Worm (Caenorhabditis elegans) whole organism, L3 larva: ENCODE results near the gene srh-47.

Source experiments
- ama-1 ChIP-seq: fragments of 150-350 bp; optimal IDR thresholded peaks from 2 replicates; lab custom pipeline; 2018
- ceh-82 ChIP-seq: fragments of 150-350 bp; optimal IDR thresholded peaks from 2 replicates; lab custom pipeline; 2014; ENCODE audit warnings: missing biosample characterization, missing genetic modification characterization
- elt-3 ChIP-seq, 3 experiments: fragments of 150-350 bp in 1 of 3; sonication (generic microtip) in 2 of 3; optimal IDR thresholded peaks; 2 replicates in 2 of 3; 4 replicates in 1 of 3; lab custom pipeline; 2014 to 2017; ENCODE audit warnings: missing biosample characterization in 3 of 3, missing genetic modification characterization in 3 of 3
- fos-1 ChIP-seq: fragments of 150-350 bp; optimal IDR thresholded peaks from 2 replicates; lab custom pipeline; 2014; ENCODE audit warnings: missing biosample characterization, missing genetic modification characterization
- mdl-1 ChIP-seq: fragments of 150-350 bp; optimal IDR thresholded peaks from 2 replicates; lab custom pipeline; 2014; ENCODE audit warnings: missing biosample characterization, missing genetic modification characterization
- mml-1 ChIP-seq: fragments of 150-350 bp; sonication (generic microtip); optimal IDR thresholded peaks from 3 replicates; lab custom pipeline; 2014; ENCODE audit warnings: missing biosample characterization, missing genetic modification characterization
- pha-4 ChIP-seq: fragments of 150-350 bp; optimal IDR thresholded peaks from 2 replicates; lab custom pipeline; 2014; ENCODE audit warnings: missing biosample characterization, missing genetic modification reagents, missing genetic modification characterization
- pqm-1 ChIP-seq: fragments of 150-350 bp; optimal IDR thresholded peaks from 2 replicates; lab custom pipeline; 2017; ENCODE audit warnings: missing biosample characterization, missing genetic modification characterization, inconsistent platforms
- snpc-4 ChIP-seq: fragments of 150-350 bp; optimal IDR thresholded peaks from 2 replicates; lab custom pipeline; 2014; ENCODE audit warnings: missing biosample characterization, missing genetic modification characterization
- tbx-2 ChIP-seq: sonication (generic microtip); optimal IDR thresholded peaks from 2 replicates; lab custom pipeline; 2016; ENCODE audit warnings: mild to moderate bottlenecking, missing genetic modification characterization, missing compliant biosample characterization
- ztf-11 ChIP-seq: fragments of 150-350 bp; optimal IDR thresholded peaks from 2 replicates; lab custom pipeline; 2014; ENCODE audit warnings: missing biosample characterization, missing genetic modification characterization

- TF ChIP-seq fos-1: no peak
- TF ChIP-seq ztf-11: no peak
- no peak for TF ChIP-seq mdl-1 (tag; lab: Kevin White, UChicago)
- no peak for TF ChIP-seq ceh-82 (tag; lab: Kevin White, UChicago)
- TF ChIP-seq tbx-2 (tag; lab: Kevin White, UChicago): no peak
- no peak for TF ChIP-seq pha-4
- TF ChIP-seq snpc-4 (tag; lab: Kevin White, UChicago): no peak
- no peak for TF ChIP-seq mml-1 (tag; lab: Kevin White, UChicago)
- TF ChIP-seq elt-3 (tag; optimal IDR thresholded peaks at IDR 0.05; lab: Kevin White, UChicago): no peak
- no peak for TF ChIP-seq pqm-1 (tag; lab: Kevin White, UChicago)
- TF ChIP-seq ama-1: no peak
These were observed 12.5 kb upstream of the srh-47 start for ce11 chrV:11312904-11313303.
